Worm (Caenorhabditis elegans): ENCODE measurements around the gene Y38C1AA.1.

ce11 chrIV:237350-237749 lies 29.4 kb downstream of the Y38C1AA.1 start, which contains the start of gene ints-13:
- no peak for TF ChIP-seq nhr-11 (tag; optimal IDR thresholded peaks at IDR 0.05)
- TF ChIP-seq elt-2 (tag; optimal IDR thresholded peaks at IDR 0.05) = no peak
- no peak for TF ChIP-seq unc-62 (GFP tag; optimal IDR thresholded peaks at IDR 0.05)
- no peak for TF ChIP-seq elt-3 (tag; optimal IDR thresholded peaks at IDR 0.05)
- no peak for TF ChIP-seq ztf-11 (tag; optimal IDR thresholded peaks at IDR 0.05)
- no peak for TF ChIP-seq fkh-10 (GFP tag; optimal IDR thresholded peaks at IDR 0.05)
- no peak for TF ChIP-seq mdl-1 (tag; optimal IDR thresholded peaks at IDR 0.05)
- TF ChIP-seq jun-1 (tag; optimal IDR thresholded peaks at IDR 0.05) = no peak
- no peak for TF ChIP-seq lin-39 (tag; optimal IDR thresholded peaks at IDR 0.05)
